Fruit fly (Drosophila melanogaster) whole organism: ENCODE results near the gene ecd.

Source experiments
- CG8478 ChIP-seq: fragments of >200 bp; optimal IDR thresholded peaks from 2 replicates; lab custom pipeline; 2018; ENCODE audit warnings: inconsistent platforms
- Dll ChIP-seq: fragments of >200 bp; optimal IDR thresholded peaks from 2 replicates; lab custom pipeline; 2017
- EcR ChIP-seq, 2 experiments: fragments of >200 bp; optimal IDR thresholded peaks; 2 replicates each; lab custom pipeline; 2017; ENCODE audit warnings: missing biosample characterization in 2 of 2, missing genetic modification characterization in 2 of 2, missing genetic modification reagents in 2 of 2
- pan ChIP-seq: fragments of >200 bp; optimal IDR thresholded peaks from 2 replicates; lab custom pipeline; 2017
- psq ChIP-seq: fragments of >200 bp; optimal IDR thresholded peaks from 2 replicates; lab custom pipeline; 2017
- usp ChIP-seq: fragments of >200 bp; optimal IDR thresholded peaks from 2 replicates; lab custom pipeline; 2017; ENCODE audit warnings: missing biosample characterization, missing genetic modification characterization, mixed read lengths

DNA sequence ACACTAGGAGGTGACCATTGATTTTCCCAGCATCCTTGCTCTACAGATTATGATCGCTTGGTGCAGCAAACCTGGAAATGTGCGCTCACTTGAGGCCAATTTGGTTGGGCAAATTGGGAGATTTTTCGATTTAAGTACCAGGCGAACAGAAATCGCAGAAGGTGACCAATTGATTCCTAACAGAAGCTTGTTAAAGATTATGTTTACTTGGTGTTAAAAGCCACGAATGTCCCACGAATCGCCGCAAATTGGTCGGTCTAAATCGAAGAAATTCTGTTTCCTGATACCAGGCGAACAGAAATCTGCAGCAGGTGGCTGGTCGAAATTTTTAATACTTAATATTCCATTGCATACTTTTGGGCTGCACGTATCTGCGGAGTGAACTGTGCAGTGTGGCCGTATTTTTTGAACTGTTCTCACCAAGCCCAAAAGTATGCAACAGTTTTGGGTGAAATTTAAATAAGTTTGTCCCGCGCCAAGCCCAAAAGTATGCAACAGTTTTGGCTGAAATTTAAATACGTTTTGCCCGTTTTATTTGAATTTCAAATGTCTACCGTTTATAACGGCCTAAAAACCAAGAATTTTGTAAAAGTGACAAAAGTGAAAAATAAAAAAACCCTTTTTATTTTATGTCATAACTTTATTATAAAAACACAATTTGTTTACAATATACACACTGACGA is 21.7 kb downstream of the ecd start, which contains the start of gene CG32301:
- TF ChIP-seq psq (no peak), Dll (lab: Kevin White, UChicago) (no peak), EcR (GFP tag; optimal IDR thresholded peaks at IDR 0.05; lab: Kevin White, UChicago) (no peak), CG8478 (no peak), pan (no peak), usp (GFP tag; lab: Kevin White, UChicago) (no peak)
